Worm (Caenorhabditis elegans) whole organism, late embryonic: ENCODE measurements around the gene mtrf-1L.

ENCODE experiments used
- ahr-1 ChIP-seq: sonication (generic microtip); optimal IDR thresholded peaks from 2 replicates; lab custom pipeline; 2016; ENCODE audit warnings: missing genetic modification characterization, missing compliant biosample characterization
- ceh-2 ChIP-seq: sonication (generic microtip); optimal IDR thresholded peaks from 2 replicates; lab custom pipeline; 2016; ENCODE audit warnings: missing genotype, missing genetic modification characterization, missing compliant biosample characterization
- lim-6 ChIP-seq: sonication (generic microtip); optimal IDR thresholded peaks from 2 replicates; lab custom pipeline; 2016; ENCODE audit warnings: missing genetic modification characterization, missing compliant biosample characterization
- nhr-11 ChIP-seq: fragments of 150-350 bp; optimal IDR thresholded peaks from 2 replicates; lab custom pipeline; 2014; ENCODE audit warnings: missing biosample characterization, missing genetic modification characterization
- pha-4 ChIP-seq: fragments of 150-350 bp; optimal IDR thresholded peaks from 2 replicates; lab custom pipeline; 2018; ENCODE audit warnings: missing biosample characterization, missing genetic modification reagents, missing genetic modification characterization

DNA sequence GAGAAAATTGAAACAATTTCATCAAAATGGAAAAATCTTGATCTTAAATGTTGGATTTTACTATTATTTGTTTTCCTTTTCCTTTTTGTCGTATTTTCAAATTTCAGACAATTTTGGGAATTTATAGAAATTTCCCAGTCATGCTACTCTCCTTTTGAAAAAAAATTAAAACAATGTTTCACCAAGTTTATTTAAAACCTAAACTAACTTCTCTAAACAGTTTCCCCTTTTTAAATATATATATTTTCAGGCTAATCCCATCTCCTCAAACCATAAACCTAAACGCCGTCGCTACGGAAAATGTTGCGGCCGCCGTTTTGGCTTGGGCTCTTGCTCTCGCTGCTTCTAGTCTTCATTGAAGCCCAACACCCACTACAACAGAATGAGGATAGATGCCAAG is 13.9 kb upstream of the mtrf-1L start, which contains the start of gene lam-1:
- TF ChIP-seq ahr-1 (tag; lab: Kevin White, UChicago): no peak
- TF ChIP-seq lim-6: no peak
- TF ChIP-seq ceh-2 (tag; lab: Kevin White, UChicago): no peak
- no peak for TF ChIP-seq pha-4 (tag; lab: Kevin White, UChicago)
- TF ChIP-seq nhr-11 (tag; lab: Kevin White, UChicago): no peak
